Worm (Caenorhabditis elegans) whole organism, L2 larva: Measurements from ENCODE around the gene idpb-4.

Source experiments
- C34F6.9 ChIP-seq: fragments of 150-350 bp; optimal IDR thresholded peaks from 2 replicates; lab custom pipeline; 2014; ENCODE audit warnings: missing biosample characterization, missing genetic modification characterization
- aly-2 ChIP-seq: fragments of 150-350 bp; optimal IDR thresholded peaks from 2 replicates; lab custom pipeline; 2014; ENCODE audit warnings: missing biosample characterization, missing genetic modification characterization
- blmp-1 ChIP-seq: sonication (generic microtip); optimal IDR thresholded peaks from 2 replicates; lab custom pipeline; 2017; ENCODE audit warnings: missing genetic modification characterization, mild to moderate bottlenecking, missing compliant biosample characterization, antibody characterized with exemption, moderate library complexity; ENCODE audit not compliant: insufficient read depth
- ceh-16 ChIP-seq: fragments of 150-350 bp; optimal IDR thresholded peaks from 2 replicates; lab custom pipeline; 2014; ENCODE audit warnings: missing biosample characterization, missing genetic modification characterization
- crh-2 ChIP-seq: sonication (generic microtip); optimal IDR thresholded peaks from 2 replicates; lab custom pipeline; 2017; ENCODE audit warnings: missing biosample characterization, missing genetic modification characterization
- dmd-4 ChIP-seq: sonication (generic microtip); optimal IDR thresholded peaks from 2 replicates; lab custom pipeline; 2017; ENCODE audit warnings: missing biosample characterization, missing genetic modification characterization
- elt-1 ChIP-seq: fragments of 150-350 bp; optimal IDR thresholded peaks from 2 replicates; lab custom pipeline; 2014; ENCODE audit warnings: missing biosample characterization, missing genetic modification characterization
- elt-3 ChIP-seq: sonication (generic microtip); optimal IDR thresholded peaks from 2 replicates; lab custom pipeline; 2017; ENCODE audit warnings: missing biosample characterization, missing genetic modification characterization
- gmeb-1 ChIP-seq: fragments of 150-350 bp; optimal IDR thresholded peaks from 2 replicates; lab custom pipeline; 2014; ENCODE audit warnings: missing biosample characterization, missing genetic modification characterization
- lin-11 ChIP-seq: fragments of 150-350 bp; sonication (generic microtip); optimal IDR thresholded peaks from 2 replicates; lab custom pipeline; 2014; ENCODE audit warnings: missing biosample characterization, missing genetic modification characterization, inconsistent platforms, mixed read lengths
- lin-13 ChIP-seq: fragments of 150-350 bp; optimal IDR thresholded peaks from 2 replicates; lab custom pipeline; 2014; ENCODE audit warnings: missing biosample characterization, missing genetic modification reagents, missing genetic modification characterization
- lsy-2 ChIP-seq, 2 experiments: fragments of 150-350 bp in 1 of 2; sonication (generic microtip) in 1 of 2; optimal IDR thresholded peaks; 2 replicates each; lab custom pipeline; 2014 to 2017; ENCODE audit warnings: missing biosample characterization in 2 of 2, missing genetic modification characterization in 2 of 2
- nhr-10 ChIP-seq: sonication (generic microtip); optimal IDR thresholded peaks from 2 replicates; lab custom pipeline; 2017; ENCODE audit warnings: missing biosample characterization, missing genetic modification characterization
- nhr-11 ChIP-seq: fragments of 150-350 bp; optimal IDR thresholded peaks from 2 replicates; lab custom pipeline; 2014; ENCODE audit warnings: missing biosample characterization, missing genetic modification characterization
- nhr-12 ChIP-seq: fragments of 150-350 bp; optimal IDR thresholded peaks from 2 replicates; lab custom pipeline; 2014; ENCODE audit warnings: missing biosample characterization, missing genetic modification characterization
- nhr-129 ChIP-seq: fragments of 150-350 bp; optimal IDR thresholded peaks from 2 replicates; lab custom pipeline; 2014; ENCODE audit warnings: missing biosample characterization, missing genetic modification characterization
- nhr-21 ChIP-seq: fragments of 150-350 bp; optimal IDR thresholded peaks from 2 replicates; lab custom pipeline; 2014; ENCODE audit warnings: missing biosample characterization, missing genetic modification characterization
- nhr-23 ChIP-seq: fragments of 150-350 bp; optimal IDR thresholded peaks from 2 replicates; lab custom pipeline; 2014; ENCODE audit warnings: missing biosample characterization, missing genetic modification reagents, missing genetic modification characterization
- nhr-25 ChIP-seq: fragments of 150-350 bp; sonication (generic microtip); optimal IDR thresholded peaks from 3 replicates; lab custom pipeline; 2014; ENCODE audit warnings: missing biosample characterization, missing genetic modification characterization
- nhr-6 ChIP-seq: fragments of 150-350 bp; optimal IDR thresholded peaks from 2 replicates; lab custom pipeline; 2014; ENCODE audit warnings: missing biosample characterization, missing genetic modification characterization
- nhr-77 ChIP-seq: fragments of 150-350 bp; optimal IDR thresholded peaks from 2 replicates; lab custom pipeline; 2014; ENCODE audit warnings: missing biosample characterization, missing genetic modification characterization
- peb-1 ChIP-seq: fragments of 150-350 bp; optimal IDR thresholded peaks from 2 replicates; lab custom pipeline; 2014; ENCODE audit warnings: missing biosample characterization, missing genetic modification characterization
- sem-4 ChIP-seq: fragments of 150-350 bp; optimal IDR thresholded peaks from 2 replicates; lab custom pipeline; 2014; ENCODE audit warnings: missing biosample characterization, missing genetic modification reagents, missing genetic modification characterization
- sma-3 ChIP-seq: sonication (generic microtip); optimal IDR thresholded peaks from 2 replicates; lab custom pipeline; 2016; ENCODE audit warnings: missing genetic modification reagents, missing genetic modification characterization, missing compliant biosample characterization
- sma-9 ChIP-seq, 2 experiments: fragments of 150-350 bp in 1 of 2; sonication (generic microtip) in 1 of 2; optimal IDR thresholded peaks; 2 replicates each; lab custom pipeline; 2014 to 2016; ENCODE audit warnings: missing genetic modification characterization in 2 of 2, mild to moderate bottlenecking in 1 of 2, missing biosample characterization in 1 of 2, missing compliant biosample characterization in 1 of 2, missing genetic modification reagents in 1 of 2, moderate library complexity in 1 of 2
- snpc-4 ChIP-seq: fragments of 150-350 bp; optimal IDR thresholded peaks from 2 replicates; lab custom pipeline; 2014; ENCODE audit warnings: missing biosample characterization, missing genetic modification characterization
- unc-39 ChIP-seq: fragments of 150-350 bp; optimal IDR thresholded peaks from 2 replicates; lab custom pipeline; 2014; ENCODE audit warnings: missing biosample characterization, missing genetic modification characterization
- unc-55 ChIP-seq: fragments of 150-350 bp; sonication (generic microtip); optimal IDR thresholded peaks from 3 replicates; lab custom pipeline; 2014; ENCODE audit warnings: missing biosample characterization, missing genetic modification reagents, missing genetic modification characterization
- zag-1 ChIP-seq: fragments of 150-350 bp; optimal IDR thresholded peaks from 2 replicates; lab custom pipeline; 2014; ENCODE audit warnings: missing biosample characterization, missing genetic modification characterization
- ztf-4 ChIP-seq: fragments of 150-350 bp; optimal IDR thresholded peaks from 2 replicates; lab custom pipeline; 2014; ENCODE audit warnings: missing biosample characterization, missing genetic modification characterization

The idpb-4 gene

ce11 chrII:8730281-8730680 is 7.1 kb downstream of the idpb-4 start (continued):
- no peak for TF ChIP-seq gmeb-1 (tag; lab: Kevin White, UChicago)

- no peak for TF ChIP-seq nhr-21 (tag; lab: Kevin White, UChicago)
- no peak for TF ChIP-seq aly-2 (tag; lab: Kevin White, UChicago)
- TF ChIP-seq blmp-1 (tag; lab: Kevin White, UChicago): no peak
- TF ChIP-seq nhr-12 (tag; lab: Kevin White, UChicago): no peak
- TF ChIP-seq nhr-77 (tag; lab: Kevin White, UChicago): no peak
- TF ChIP-seq zag-1 (tag; lab: Kevin White, UChicago): no peak
- no peak for TF ChIP-seq lin-11 (tag; lab: Kevin White, UChicago)
- TF ChIP-seq nhr-11 (tag; lab: Kevin White, UChicago): no peak
- TF ChIP-seq ztf-4: no peak
- TF ChIP-seq ceh-16: no peak
- no peak for TF ChIP-seq elt-1 (tag; lab: Kevin White, UChicago)
- no peak for TF ChIP-seq C34F6.9 (tag; lab: Kevin White, UChicago)
- TF ChIP-seq unc-39 (tag; lab: Kevin White, UChicago): no peak
- TF ChIP-seq nhr-6 (tag; lab: Kevin White, UChicago): no peak
- TF ChIP-seq sma-9 (GFP tag; optimal IDR thresholded peaks at IDR 0.05; lab: Kevin White, UChicago): no peak
- TF ChIP-seq sma-9 (tag; optimal IDR thresholded peaks at IDR 0.05; lab: Kevin White, UChicago): no peak
- TF ChIP-seq, all 48 proteins: peak for 0
Measured at ce11 chrII:8726700-8727099, 10.7 kb downstream of the idpb-4 start, which contains the start of gene T01B7.9. Gene T01B7.9, minus strand, starts transcription at chrII:8726800.

ce11 chrII:8721955-8722524 is 15.3 kb downstream of the idpb-4 start, which contains the start of gene trcs-2:
Gene trcs-2, plus strand, starts transcription at chrII:8722474.
- TF ChIP-seq ceh-16: no peak

- TF ChIP-seq elt-1 (tag; lab: Kevin White, UChicago) (no peak), sma-9 (GFP tag; optimal IDR thresholded peaks at IDR 0.05; lab: Kevin White, UChicago) (peak; percentile 35), sma-9 (tag; optimal IDR thresholded peaks at IDR 0.05; lab: Kevin White, UChicago) (no peak), dmd-4 (tag; lab: Kevin White, UChicago) (no peak), nhr-25 (tag; lab: Kevin White, UChicago) (peak; percentile 51), zag-1 (tag; lab: Kevin White, UChicago) (no peak), lin-13 (GFP tag; lab: Kevin White, UChicago) (no peak), nhr-23 (tag; lab: Kevin White, UChicago) (no peak), blmp-1 (tag; lab: Kevin White, UChicago) (peak; percentile 96), lsy-2 (tag; optimal IDR thresholded peaks at IDR 0.05; lab: Kevin White, UChicago) (no peak), sem-4 (tag; lab: Kevin White, UChicago) (peak; percentile 46), aly-2 (tag; lab: Kevin White, UChicago) (no peak), nhr-21 (tag; lab: Kevin White, UChicago) (peak; percentile 28)
Measured at ce11 chrII:8717579-8717978, 19.8 kb downstream of the idpb-4 start.

ce11 chrII:8716231-8716878 is 21.0 kb downstream of the idpb-4 start, which contains the start of the genes cyn-11 and T01B7.5:
Gene cyn-11, minus strand, starts transcription at chrII:8716281.
Gene T01B7.5, plus strand, starts transcription at chrII:8716828.
- TF ChIP-seq lin-11 (tag; lab: Kevin White, UChicago) (peak; percentile 4), nhr-77 (tag; lab: Kevin White, UChicago) (no peak), nhr-129 (tag; lab: Kevin White, UChicago) (peak; percentile 21), aly-2 (tag; lab: Kevin White, UChicago) (no peak), lsy-2 (tag; optimal IDR thresholded peaks at IDR 0.05; lab: Kevin White, UChicago) (peak in 1 of 2 experiments; percentile 50), elt-3 (tag; lab: Kevin White, UChicago) (no peak), gmeb-1 (tag; lab: Kevin White, UChicago) (peak; percentile 9), peb-1 (tag; lab: Kevin White, UChicago) (no peak), ceh-16 (no peak), snpc-4 (tag; lab: Kevin White, UChicago) (no peak), unc-39 (tag; lab: Kevin White, UChicago) (no peak), C34F6.9 (tag; lab: Kevin White, UChicago) (peak; percentile 33), sem-4 (tag; lab: Kevin White, UChicago) (peak; percentile 7), sma-3 (GFP tag; lab: Kevin White, UChicago) (no peak), zag-1 (tag; lab: Kevin White, UChicago) (no peak), unc-55 (no peak), crh-2 (tag; lab: Kevin White, UChicago) (peak; percentile 34), nhr-10 (no peak), sma-9 (GFP tag; optimal IDR thresholded peaks at IDR 0.05; lab: Kevin White, UChicago) (peak; percentile 35), sma-9 (tag; optimal IDR thresholded peaks at IDR 0.05; lab: Kevin White, UChicago) (no peak)
